Fruit fly (Drosophila melanogaster): Measurements from ENCODE around the gene Idgf1.

Idgf1 gene

DNA sequence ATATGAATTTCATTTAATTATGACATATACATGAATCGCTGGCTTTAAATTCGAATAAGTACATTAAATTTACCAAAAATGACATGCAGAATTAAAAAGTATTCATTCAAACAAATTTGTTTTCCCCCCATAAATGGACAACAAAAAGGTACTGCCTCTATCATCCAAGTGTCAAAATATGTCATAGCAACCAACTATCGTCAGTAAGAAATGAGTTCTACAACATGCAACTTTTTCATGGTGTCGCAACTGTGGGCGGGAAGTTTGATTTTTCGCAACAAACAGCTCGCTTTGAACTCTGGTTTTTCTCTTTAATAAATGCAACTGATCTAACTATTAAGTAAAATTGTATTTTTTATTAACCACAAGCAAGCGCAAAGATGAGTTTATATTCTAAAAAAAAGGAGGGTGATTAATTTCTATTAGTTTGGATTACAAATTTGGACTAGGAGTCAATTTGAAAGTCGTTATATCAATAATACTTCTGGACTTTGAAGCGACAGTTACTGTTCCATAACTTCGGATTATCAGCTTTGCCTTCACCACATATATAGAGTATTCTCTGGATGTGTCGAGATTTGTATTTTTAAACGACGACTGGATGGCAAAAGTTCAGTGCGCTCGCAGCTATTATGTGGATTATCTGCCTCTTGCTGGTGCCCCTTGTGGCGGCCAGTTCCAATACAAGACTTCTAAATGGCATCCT is 42.6 kb downstream of the Idgf1 start, which contains the start of gene Nepl8 (continued):
- TF ChIP-seq mam (GFP tag; optimal IDR thresholded peaks at IDR 0.05) (peak; percentile 49), phol (tag; optimal IDR thresholded peaks at IDR 0.05) (peak; percentile 60), CG10267 (tag; optimal IDR thresholded peaks at IDR 0.05) (peak; percentile 56), sima (GFP tag; optimal IDR thresholded peaks at IDR 0.05) (no peak), Dll (GFP tag; IDR thresholded peaks at IDR 0.05; ENCODE audit: partially characterized antibody) (no peak), CG13624 (GFP tag; optimal IDR thresholded peaks at IDR 0.05) (peak; percentile 59), YL-1 (GFP tag; optimal IDR thresholded peaks at IDR 0.05) (no peak), eyg (GFP tag; optimal IDR thresholded peaks at IDR 0.05) (no peak), ranshi (GFP tag; IDR thresholded peaks at IDR 0.05) (peak; percentile 37; the same call in 1 of the 2 replicates), HLHmδ (GFP tag; optimal IDR thresholded peaks at IDR 0.05) (no peak), ap (GFP tag; IDR thresholded peaks at IDR 0.05) (no peak), CG2712 (tag; optimal IDR thresholded peaks at IDR 0.05) (peak; percentile 54), Antp (GFP tag; optimal IDR thresholded peaks at IDR 0.05) (peak; percentile 47), CG9215 (GFP tag; IDR thresholded peaks at IDR 0.05) (no peak), CG11504 (tag; optimal IDR thresholded peaks at IDR 0.05) (peak; percentile 80), Side (GFP tag; optimal IDR thresholded peaks at IDR 0.05) (peak; percentile 31), ac (GFP tag; optimal IDR thresholded peaks at IDR 0.05) (no peak), CG8478 (optimal IDR thresholded peaks at IDR 0.05) (no peak), CG10654 (GFP tag; optimal IDR thresholded peaks at IDR 0.05) (peak; percentile 13), Aef1 (GFP tag; IDR thresholded peaks at IDR 0.05) (peak; percentile 25; the same call in 2 of the 3 replicates), CG2129 (GFP tag; IDR thresholded peaks at IDR 0.05; ENCODE audit: partially characterized antibody) (no peak), btn (GFP tag; optimal IDR thresholded peaks at IDR 0.05) (no peak), pb (GFP tag; optimal IDR thresholded peaks at IDR 0.05) (peak; percentile 17), twi (tag; optimal IDR thresholded peaks at IDR 0.05) (peak; percentile 4), CG7839 (tag; optimal IDR thresholded peaks at IDR 0.05) (peak; percentile 42), CG5180 (GFP tag; optimal IDR thresholded peaks at IDR 0.05) (no peak), Nf-YC (tag; optimal IDR thresholded peaks at IDR 0.05) (peak; percentile 68), chn (GFP tag; optimal IDR thresholded peaks at IDR 0.05) (peak; percentile 15), hkb (optimal IDR thresholded peaks at IDR 0.05) (no peak), hkb (GFP tag; IDR thresholded peaks at IDR 0.05) (peak; percentile 41; the same call in 1 of the 2 replicates), Dbx (GFP tag; IDR thresholded peaks at IDR 0.05) (0 out of 3 replicates have a peak, but pooled peaks have one; percentile 12), slou (GFP tag; optimal IDR thresholded peaks at IDR 0.05) (peak; percentile 26), CG33213 (GFP tag; optimal IDR thresholded peaks at IDR 0.05) (peak; percentile 63), sisA (GFP tag; IDR thresholded peaks at IDR 0.05) (peak; percentile 38; the same call in 1 of the 2 replicates), nom (GFP tag; optimal IDR thresholded peaks at IDR 0.05) (peak; percentile 71), BEAF-32 (GFP tag; optimal IDR thresholded peaks at IDR 0.05) (peak; percentile 51), repo (GFP tag; optimal IDR thresholded peaks at IDR 0.05) (peak; percentile 0), Bdp1 (GFP tag; optimal IDR thresholded peaks at IDR 0.05) (peak; percentile 7), CG10959 (GFP tag; IDR thresholded peaks at IDR 0.05) (no peak), CG14014 (GFP tag; IDR thresholded peaks at IDR 0.05) (peak; percentile 35; the same call in 1 of the 2 replicates), gfzf (GFP tag; optimal IDR thresholded peaks at IDR 0.05) (peak; percentile 44), NC2β (GFP tag; optimal IDR thresholded peaks at IDR 0.05) (peak; percentile 2), Taf1 (GFP tag; IDR thresholded peaks at IDR 0.05) (no peak), CG18262 (tag; optimal IDR thresholded peaks at IDR 0.05) (peak; percentile 3), CG14710 (tag; optimal IDR thresholded peaks at IDR 0.05) (peak; percentile 74), CG13287 (GFP tag; IDR thresholded peaks at IDR 0.05; ENCODE audit: partially characterized antibody) (peak; percentile 25; the same call in 1 of the 2 replicates), fru (optimal IDR thresholded peaks at IDR 0.05) (no peak), NfI (GFP tag; optimal IDR thresholded peaks at IDR 0.05) (peak; percentile 37), CG2120 (GFP tag; optimal IDR thresholded peaks at IDR 0.05) (peak; percentile 50), Hr51 (GFP tag; optimal IDR thresholded peaks at IDR 0.05) (peak in 1 of 2 experiments; percentile 43)
